Fruit fly (Drosophila melanogaster) whole organism, embryonic: Measurements from ENCODE around the gene CheA7a.

ENCODE experiments used
- Atf3 ChIP-seq: fragments of 200-800 bp; sonication (Bioruptor generic); optimal IDR thresholded peaks from 3 replicates; lab custom pipeline; 2016; ENCODE audit warnings: missing biosample characterization, missing genetic modification characterization
- CG10274 ChIP-seq: fragments of 200-800 bp; sonication (Bioruptor generic); optimal IDR thresholded peaks from 3 replicates; lab custom pipeline; 2017; ENCODE audit warnings: missing biosample characterization, mild to moderate bottlenecking, missing genetic modification characterization
- CG10366 ChIP-seq: fragments of 200-800 bp; sonication (Bioruptor generic); IDR thresholded peaks from 2 replicates; pipeline ENCODE4 v1.3.6; 2022; ENCODE audit warnings: missing biosample characterization, missing genetic modification characterization
- CG10959 ChIP-seq: fragments of 200-800 bp; sonication (Bioruptor generic); IDR thresholded peaks from 2 replicates; pipeline ENCODE4 v1.3.6; 2022; ENCODE audit warnings: missing biosample characterization, missing genetic modification characterization
- CG11560 ChIP-seq: fragments of 200-800 bp; sonication (Bioruptor generic); IDR thresholded peaks from 3 replicates; pipeline ENCODE4 v1.3.6; 2022; ENCODE audit warnings: missing biosample characterization, missing genetic modification characterization
- CG14050 ChIP-seq: fragments of 200-800 bp; sonication (Bioruptor generic); IDR thresholded peaks from 3 replicates; pipeline ENCODE4 v1.3.6; 2022; ENCODE audit warnings: missing biosample characterization, missing genetic modification characterization
- CG15269 ChIP-seq: fragments of 200-800 bp; sonication (Bioruptor generic); optimal IDR thresholded peaks from 2 replicates; lab custom pipeline; 2018; ENCODE audit warnings: missing biosample characterization, mild to moderate bottlenecking, missing genetic modification characterization, moderate library complexity
- CG1529 ChIP-seq: fragments of 200-800 bp; sonication (Bioruptor generic); optimal IDR thresholded peaks from 3 replicates; lab custom pipeline; 2018; ENCODE audit warnings: missing biosample characterization, missing genetic modification characterization
- CG15696 ChIP-seq: fragments of 200-800 bp; sonication (Bioruptor generic); optimal IDR thresholded peaks from 2 replicates; lab custom pipeline; 2019; ENCODE audit warnings: missing biosample characterization, mild to moderate bottlenecking, missing genetic modification characterization, moderate library complexity
- CG16813 ChIP-seq: fragments of 200-800 bp; sonication (Bioruptor generic); IDR thresholded peaks from 3 replicates; pipeline ENCODE4 v1.3.6; 2022; ENCODE audit warnings: missing biosample characterization, missing genetic modification characterization; ENCODE audit not compliant: partially characterized antibody
- CG1792 ChIP-seq: fragments of 200-800 bp; sonication (Bioruptor generic); optimal IDR thresholded peaks from 2 replicates; lab custom pipeline; 2016; ENCODE audit warnings: missing biosample characterization, missing genetic modification characterization
- CG2120 ChIP-seq: fragments of 200-800 bp; sonication (Bioruptor generic); optimal IDR thresholded peaks from 3 replicates; lab custom pipeline; 2016; ENCODE audit warnings: missing biosample characterization, missing genetic modification characterization
- CG2712 ChIP-seq: fragments of 200-800 bp; optimal IDR thresholded peaks from 3 replicates; lab custom pipeline; 2019; ENCODE audit warnings: missing biosample characterization, mild to moderate bottlenecking, missing genetic modification characterization, moderate library complexity
- CG4328 ChIP-seq: fragments of 200-800 bp; sonication (Bioruptor generic); optimal IDR thresholded peaks from 3 replicates; lab custom pipeline; 2017; ENCODE audit warnings: missing biosample characterization, missing genetic modification reagents, missing genetic modification characterization
- CG43689 ChIP-seq: fragments of 200-800 bp; sonication (Bioruptor generic); IDR thresholded peaks from 2 replicates; pipeline ENCODE4 v1.3.6; 2022; ENCODE audit warnings: missing biosample characterization, missing genetic modification characterization
- CG4820 ChIP-seq: fragments of 200-800 bp; sonication (Bioruptor generic); optimal IDR thresholded peaks from 3 replicates; lab custom pipeline; 2016; ENCODE audit warnings: missing biosample characterization, missing genetic modification characterization
- CG5180 ChIP-seq: fragments of 200-800 bp; sonication (Bioruptor generic); optimal IDR thresholded peaks from 3 replicates; lab custom pipeline; 2017; ENCODE audit warnings: missing biosample characterization, missing genetic modification characterization, mild to moderate bottlenecking, moderate library complexity, missing genetic modification reagents
- CG6689 ChIP-seq: fragments of 200-800 bp; sonication (Bioruptor generic); IDR thresholded peaks from 2 replicates; pipeline ENCODE4 v1.3.6; 2022; ENCODE audit warnings: missing biosample characterization, missing genetic modification characterization
- CG7745 ChIP-seq: fragments of 200-800 bp; sonication (Bioruptor generic); optimal IDR thresholded peaks from 2 replicates; lab custom pipeline; 2018; ENCODE audit warnings: missing biosample characterization, mild to moderate bottlenecking, missing genetic modification characterization, moderate library complexity
- CG7987 ChIP-seq: fragments of 200-800 bp; sonication (Bioruptor generic); optimal IDR thresholded peaks from 2 replicates; lab custom pipeline; 2018; ENCODE audit warnings: missing biosample characterization, mild to moderate bottlenecking, missing genetic modification characterization, moderate library complexity
- CG8290 ChIP-seq, 3 experiments: fragments of 200-800 bp; sonication (Bioruptor generic); optimal IDR thresholded peaks; 2 replicates each; lab custom pipeline; 2016 to 2019; ENCODE audit warnings: missing biosample characterization in 3 of 3, missing genetic modification characterization in 3 of 3, mild to moderate bottlenecking in 2 of 3, moderate library complexity in 1 of 3
- CTCF ChIP-seq: fragments of 200-800 bp; sonication (Bioruptor generic); optimal IDR thresholded peaks from 2 replicates; lab custom pipeline; 2017; ENCODE audit warnings: missing biosample characterization, mild to moderate bottlenecking, missing genetic modification characterization, moderate library complexity
- Elba2 ChIP-seq: fragments of 200-800 bp; sonication (Bioruptor generic); optimal IDR thresholded peaks from 3 replicates; lab custom pipeline; 2016; ENCODE audit warnings: missing biosample characterization, missing genetic modification characterization
- Fer2 ChIP-seq: fragments of 200-800 bp; sonication (Bioruptor generic); optimal IDR thresholded peaks from 2 replicates; lab custom pipeline; 2018; ENCODE audit warnings: missing biosample characterization, mild to moderate bottlenecking, missing genetic modification characterization, moderate library complexity
- Jarid2 ChIP-seq: fragments of 200-800 bp; sonication (Bioruptor generic); optimal IDR thresholded peaks from 3 replicates; lab custom pipeline; 2017; ENCODE audit warnings: mild to moderate bottlenecking, missing biosample characterization, missing genetic modification reagents, missing genetic modification characterization
- NC2α ChIP-seq: fragments of 200-800 bp; sonication (Bioruptor generic); optimal IDR thresholded peaks from 2 replicates; lab custom pipeline; 2016; ENCODE audit warnings: missing biosample characterization, missing genetic modification characterization
- Pdp1 ChIP-seq, 2 experiments: fragments of 200-800 bp; sonication (Bioruptor generic); optimal IDR thresholded peaks; 3 replicates each; lab custom pipeline; 2016; ENCODE audit warnings: missing biosample characterization in 2 of 2, missing genetic modification characterization in 2 of 2, mild to moderate bottlenecking in 1 of 2, moderate library complexity in 1 of 2
- Ptx1 ChIP-seq: fragments of 200-800 bp; sonication (Bioruptor generic); IDR thresholded peaks from 2 replicates; pipeline ENCODE4 v1.3.6; 2022; ENCODE audit warnings: missing biosample characterization, missing genetic modification characterization
- Ssrp ChIP-seq: fragments of 200-800 bp; sonication (Bioruptor generic); optimal IDR thresholded peaks from 2 replicates; lab custom pipeline; 2018; ENCODE audit warnings: missing biosample characterization, mild to moderate bottlenecking, missing genetic modification characterization, moderate library complexity
- Taf1 ChIP-seq: fragments of 200-800 bp; sonication (Bioruptor generic); IDR thresholded peaks from 2 replicates; pipeline ENCODE4 v1.3.6; 2022; ENCODE audit warnings: missing biosample characterization, missing genetic modification characterization
- YL-1 ChIP-seq: fragments of 200-800 bp; sonication (Bioruptor generic); optimal IDR thresholded peaks from 3 replicates; lab custom pipeline; 2017; ENCODE audit warnings: missing biosample characterization, mild to moderate bottlenecking, missing genetic modification characterization
- ash1 ChIP-seq: fragments of 200-800 bp; sonication (Bioruptor generic); optimal IDR thresholded peaks from 2 replicates; lab custom pipeline; 2018; ENCODE audit warnings: missing biosample characterization, mild to moderate bottlenecking, missing genetic modification characterization
- cato ChIP-seq: fragments of 200-800 bp; sonication (Bioruptor generic); optimal IDR thresholded peaks from 2 replicates; lab custom pipeline; 2016; ENCODE audit warnings: missing biosample characterization, missing genetic modification characterization, borderline replicate concordance
- chif ChIP-seq, 2 experiments: fragments of 200-800 bp; sonication (Bioruptor generic); optimal IDR thresholded peaks; 3 replicates each; lab custom pipeline; 2016; ENCODE audit warnings: missing biosample characterization in 2 of 2, missing genetic modification characterization in 2 of 2
- da ChIP-seq: fragments of 200-800 bp; sonication (Bioruptor generic); optimal IDR thresholded peaks from 2 replicates; lab custom pipeline; 2016; ENCODE audit warnings: missing biosample characterization, missing genetic modification characterization
- dmrt99B ChIP-seq: fragments of 200-800 bp; sonication (Bioruptor generic); optimal IDR thresholded peaks from 2 replicates; lab custom pipeline; 2018; ENCODE audit warnings: missing biosample characterization, mild to moderate bottlenecking, missing genetic modification characterization, moderate library complexity
- hth ChIP-seq: fragments of >200 bp; optimal IDR thresholded peaks from 2 replicates; lab custom pipeline; 2017; ENCODE audit warnings: inconsistent platforms
- jumu ChIP-seq: fragments of 200-800 bp; sonication (Bioruptor generic); optimal IDR thresholded peaks from 3 replicates; lab custom pipeline; 2016; ENCODE audit warnings: missing biosample characterization, missing genetic modification characterization
- nmo ChIP-seq: fragments of 200-800 bp; sonication (Bioruptor generic); optimal IDR thresholded peaks from 2 replicates; lab custom pipeline; 2018; ENCODE audit warnings: missing biosample characterization, mild to moderate bottlenecking, missing genetic modification characterization, moderate library complexity
- p53 ChIP-seq: fragments of 200-800 bp; sonication (Bioruptor generic); optimal IDR thresholded peaks from 2 replicates; lab custom pipeline; 2016; ENCODE audit warnings: missing biosample characterization, missing genetic modification characterization
- pfk ChIP-seq: fragments of 200-800 bp; sonication (Bioruptor generic); optimal IDR thresholded peaks from 2 replicates; lab custom pipeline; 2018; ENCODE audit warnings: missing biosample characterization, mild to moderate bottlenecking, missing genetic modification characterization, moderate library complexity
- sd ChIP-seq: fragments of 200-800 bp; sonication (Bioruptor generic); optimal IDR thresholded peaks from 3 replicates; lab custom pipeline; 2018; ENCODE audit warnings: missing biosample characterization, mild to moderate bottlenecking, missing genetic modification characterization, moderate library complexity
- sens ChIP-seq: fragments of 200-800 bp; sonication (Bioruptor generic); peaks from one replicate; lab custom pipeline; 2016; ENCODE audit warnings: missing biosample characterization, missing genetic modification characterization
- tna ChIP-seq: fragments of 200-800 bp; sonication (Bioruptor generic); IDR thresholded peaks from 2 replicates; pipeline ENCODE4 v1.3.6; 2022; ENCODE audit warnings: missing biosample characterization, missing genetic modification characterization; ENCODE audit not compliant: partially characterized antibody
- toy ChIP-seq: fragments of 200-800 bp; sonication (Bioruptor generic); IDR thresholded peaks from 2 replicates; pipeline ENCODE4 v1.3.6; 2022; ENCODE audit warnings: missing biosample characterization, missing genetic modification characterization
- unc-4 ChIP-seq: fragments of 200-800 bp; sonication (Bioruptor generic); IDR thresholded peaks from 2 replicates; pipeline ENCODE4 v1.3.6; 2022; ENCODE audit warnings: missing biosample characterization, missing genetic modification characterization; ENCODE audit not compliant: partially characterized antibody
- vvl ChIP-seq: fragments of 200-800 bp; sonication (Bioruptor generic); IDR thresholded peaks from 2 replicates; pipeline ENCODE4 v1.3.6; 2022; ENCODE audit warnings: missing biosample characterization, missing genetic modification characterization
- wdn ChIP-seq: fragments of 200-800 bp; sonication (Bioruptor generic); IDR thresholded peaks from 2 replicates; pipeline ENCODE4 v1.3.6; 2022; ENCODE audit warnings: missing biosample characterization, missing genetic modification characterization
- zfh1 ChIP-seq: fragments of 200-800 bp; sonication (Bioruptor generic); IDR thresholded peaks from 3 replicates; pipeline ENCODE4 v1.3.6; 2022; ENCODE audit warnings: missing biosample characterization, missing genetic modification characterization

The CheA7a gene

DNA sequence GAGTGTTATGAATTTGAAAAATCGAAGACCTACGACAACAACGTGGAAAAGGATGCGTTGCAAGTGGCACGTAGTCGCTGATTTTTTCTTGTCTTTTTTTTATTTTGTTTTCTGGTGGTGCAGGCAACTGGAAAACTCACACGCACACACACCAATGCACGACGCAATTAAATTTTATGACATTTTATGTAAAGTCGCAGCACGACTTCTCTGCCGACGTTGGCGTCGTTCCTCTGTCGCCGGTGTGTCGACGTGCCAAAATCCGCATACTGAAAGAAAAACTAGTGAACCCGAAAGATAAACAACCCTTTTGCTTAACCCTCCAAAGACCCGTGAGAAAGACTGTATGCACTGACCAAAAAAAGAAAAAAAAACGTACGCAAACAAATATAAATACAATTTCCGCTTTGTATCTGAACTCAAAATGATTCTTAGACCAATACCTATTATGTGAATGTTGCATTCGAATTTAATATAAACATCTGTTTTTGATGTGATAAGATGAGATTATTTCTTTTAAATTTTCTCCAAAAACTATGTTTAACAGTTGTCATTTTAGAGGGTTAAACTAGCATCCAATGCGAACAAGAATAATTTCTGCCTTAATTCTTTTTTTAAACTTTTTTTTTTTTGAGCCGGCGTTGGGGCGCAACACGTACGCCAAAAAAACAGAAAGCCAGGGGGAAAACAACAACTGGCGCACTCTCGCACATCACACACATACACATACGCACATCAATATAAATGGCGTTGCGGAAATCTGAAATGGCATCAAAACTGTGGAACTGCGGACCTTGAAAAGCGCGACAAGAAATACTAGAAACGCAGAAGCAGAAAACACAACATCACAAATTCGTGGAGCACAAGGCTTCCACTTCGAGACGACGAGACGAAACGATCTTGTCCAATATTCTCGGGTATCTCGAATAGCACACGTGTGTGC, 43.8 kb upstream of the CheA7a start (continued):
- TF ChIP-seq CG7745 (tag; lab: Kevin White, UChicago) (no peak), dmrt99B (tag; lab: Kevin White, UChicago) (peak; percentile 3), Ptx1 (GFP tag; lab: Robert Waterston, UW) (0 out of 2 replicates have a peak, but pooled peaks have one; percentile 8), cato (GFP tag; lab: Kevin White, UChicago) (no peak), nmo (GFP tag; lab: Kevin White, UChicago) (no peak), CG2712 (no peak), CG5180 (GFP tag; lab: Kevin White, UChicago) (no peak), CG15696 (tag; lab: Kevin White, UChicago) (no peak), CG6689 (GFP tag; lab: Robert Waterston, UW) (no peak), CG2120 (peak; percentile 90), Ssrp (tag; lab: Kevin White, UChicago) (peak; percentile 17), CG10366 (GFP tag; lab: Robert Waterston, UW) (no peak), CG1792 (GFP tag; lab: Kevin White, UChicago) (peak; percentile 38), Fer2 (tag; lab: Kevin White, UChicago) (no peak), p53 (GFP tag; lab: Kevin White, UChicago) (no peak), da (GFP tag; lab: Kevin White, UChicago) (peak; percentile 42), hth (no peak), CG11560 (tag; lab: Robert Waterston, UW) (no peak), CG14050 (no peak), pfk (GFP tag; lab: Kevin White, UChicago) (no peak), sens (GFP tag; lab: Kevin White, UChicago) (peak; percentile 78), CG16813 (GFP tag; lab: Robert Waterston, UW) (no peak), wdn (GFP tag; lab: Robert Waterston, UW) (no peak; the same call in 1 of the 2 replicates), YL-1 (GFP tag; lab: Kevin White, UChicago) (no peak), CG8290 (GFP tag; optimal IDR thresholded peaks at IDR 0.05; lab: Kevin White, UChicago) (no peak), CG8290 (tag; optimal IDR thresholded peaks at IDR 0.05; lab: Kevin White, UChicago) (no peak), toy (GFP tag; lab: Robert Waterston, UW) (no peak), Taf1 (GFP tag; lab: Robert Waterston, UW) (0 out of 2 replicates have a peak, but pooled peaks have one; percentile 10), vvl (GFP tag; lab: Robert Waterston, UW) (peak; percentile 14; the same call in 1 of the 2 replicates), NC2α (GFP tag; lab: Kevin White, UChicago) (no peak), tna (no peak), Atf3 (peak; percentile 2), CG10274 (GFP tag; lab: Kevin White, UChicago) (no peak), CG15269 (tag; lab: Kevin White, UChicago) (peak; percentile 24), ash1 (GFP tag; lab: Kevin White, UChicago) (no peak), Elba2 (no peak), CG10959 (GFP tag; lab: Robert Waterston, UW) (no peak), unc-4 (no peak), CTCF (GFP tag; lab: Kevin White, UChicago) (no peak), CG7987 (no peak), zfh1 (GFP tag; lab: Robert Waterston, UW) (peak; percentile 41; the same call in 1 of the 3 replicates), Jarid2 (GFP tag; lab: Kevin White, UChicago) (no peak), jumu (GFP tag; lab: Kevin White, UChicago) (no peak), sd (no peak), chif (GFP tag; optimal IDR thresholded peaks at IDR 0.05; lab: Kevin White, UChicago) (peak in 1 of 2 experiments; percentile 52), CG43689 (GFP tag; lab: Robert Waterston, UW) (no peak), CG1529 (GFP tag; lab: Kevin White, UChicago) (no peak), Pdp1 (GFP tag; optimal IDR thresholded peaks at IDR 0.05; lab: Kevin White, UChicago) (peak in 1 of 2 experiments; percentile 18), CG4820 (GFP tag; lab: Kevin White, UChicago) (no peak), CG4328 (GFP tag; lab: Kevin White, UChicago) (no peak)
